Fruit fly (Drosophila melanogaster) whole organism, wandering third instar larva: ENCODE measurements around the gene Cpr64Ad.

Experiments
- CG9705 ChIP-seq: fragments of 200-800 bp; sonication (Bioruptor generic); optimal IDR thresholded peaks from 2 replicates; lab custom pipeline; 2018; ENCODE audit warnings: missing biosample characterization, mild to moderate bottlenecking, missing genetic modification characterization
- Dfd ChIP-seq: fragments of >200 bp; optimal IDR thresholded peaks from 2 replicates; lab custom pipeline; 2017; ENCODE audit warnings: missing biosample characterization, missing genetic modification characterization
- Dif ChIP-seq: fragments of 200-275, 200-300 bp; sonication (Bioruptor generic); optimal IDR thresholded peaks from 2 replicates; lab custom pipeline; 2018; ENCODE audit warnings: missing biosample characterization, missing genetic modification characterization; ENCODE audit not compliant: partially characterized antibody
- GATAd ChIP-seq: sonication (Bioruptor generic); optimal IDR thresholded peaks from 2 replicates; lab custom pipeline; 2016; ENCODE audit warnings: missing biosample characterization, missing genetic modification characterization
- HLH106 ChIP-seq: fragments of 200-800 bp; optimal IDR thresholded peaks from 3 replicates; lab custom pipeline; 2019; ENCODE audit warnings: missing biosample characterization, mild to moderate bottlenecking, missing genetic modification characterization, moderate library complexity
- Hnf4 ChIP-seq: fragments of 200-800 bp; sonication (Bioruptor generic); optimal IDR thresholded peaks from 2 replicates; lab custom pipeline; 2016; ENCODE audit warnings: missing biosample characterization, mild to moderate bottlenecking, missing genetic modification characterization
- Hr83 ChIP-seq: fragments of 200-300 bp; sonication (Bioruptor generic); optimal IDR thresholded peaks from 2 replicates; lab custom pipeline; 2016; ENCODE audit warnings: missing biosample characterization, mild to moderate bottlenecking, missing genetic modification characterization, moderate library complexity; ENCODE audit not compliant: poor library complexity, severe bottlenecking
- Jra ChIP-seq: sonication (Bioruptor generic); optimal IDR thresholded peaks from 2 replicates; lab custom pipeline; 2016; ENCODE audit warnings: missing biosample characterization, missing genetic modification characterization
- Mio ChIP-seq: sonication (Bioruptor generic); optimal IDR thresholded peaks from 2 replicates; lab custom pipeline; 2016; ENCODE audit warnings: missing biosample characterization, missing genetic modification characterization
- N ChIP-seq: fragments of >200 bp; optimal IDR thresholded peaks from 2 replicates; lab custom pipeline; 2018; ENCODE audit warnings: missing biosample characterization, missing external identifiers, missing genetic modification characterization
- OdsH ChIP-seq: fragments of 200-800 bp; sonication (Bioruptor generic); optimal IDR thresholded peaks from 2 replicates; lab custom pipeline; 2016; ENCODE audit warnings: missing biosample characterization, mild to moderate bottlenecking, missing genetic modification characterization
- Rel ChIP-seq, 2 experiments: fragments of 200-800 bp; sonication (Bioruptor generic) in 1 of 2; optimal IDR thresholded peaks; 2 replicates in 1 of 2; 3 replicates in 1 of 2; lab custom pipeline; 2016 to 2019; ENCODE audit warnings: mild to moderate bottlenecking in 2 of 2, missing biosample characterization in 2 of 2, missing genetic modification characterization in 2 of 2, moderate library complexity in 1 of 2
- Sp1 ChIP-seq: fragments of 200-800 bp; sonication (Bioruptor generic); optimal IDR thresholded peaks from 3 replicates; lab custom pipeline; 2019; ENCODE audit warnings: missing biosample characterization, mild to moderate bottlenecking, missing genetic modification characterization, moderate library complexity
- Vsx2 ChIP-seq: fragments of 200-300, 225-300 bp; sonication (Bioruptor generic); optimal IDR thresholded peaks from 2 replicates; lab custom pipeline; 2018; ENCODE audit warnings: missing biosample characterization, missing genetic modification characterization; ENCODE audit not compliant: partially characterized antibody
- br ChIP-seq: fragments of 200-800 bp; sonication (Bioruptor generic); optimal IDR thresholded peaks from 2 replicates; lab custom pipeline; 2016; ENCODE audit warnings: missing biosample characterization, missing genetic modification characterization
- dl ChIP-seq, 2 experiments: fragments of 175-275, 200-275 bp in 1 of 2; fragments of 200-275 bp in 1 of 2; sonication (Bioruptor generic); optimal IDR thresholded peaks; lab custom pipeline; 2018; ENCODE audit warnings: mild to moderate bottlenecking in 2 of 2, missing biosample characterization in 2 of 2, missing genetic modification characterization in 2 of 2, moderate library complexity in 2 of 2; ENCODE audit not compliant: partially characterized antibody in 2 of 2, insufficient read depth in 1 of 2
- dmrt93B ChIP-seq: fragments of 200-800 bp; sonication (Bioruptor generic); optimal IDR thresholded peaks from 2 replicates; lab custom pipeline; 2018; ENCODE audit warnings: missing biosample characterization, mild to moderate bottlenecking, missing genetic modification characterization
- dsf ChIP-seq: sonication (Bioruptor generic); optimal IDR thresholded peaks from 2 replicates; lab custom pipeline; 2016; ENCODE audit warnings: missing biosample characterization, missing genetic modification characterization, borderline replicate concordance
- ey ChIP-seq: fragments of 200-800 bp; sonication (Bioruptor generic); optimal IDR thresholded peaks from 2 replicates; lab custom pipeline; 2016; ENCODE audit warnings: missing biosample characterization, missing genetic modification characterization
- foxo ChIP-seq, 2 experiments: fragments of 200-800 bp; sonication (Bioruptor generic); optimal IDR thresholded peaks; 2 replicates in 1 of 2; 3 replicates in 1 of 2; lab custom pipeline; 2016 to 2017; ENCODE audit warnings: missing biosample characterization in 2 of 2, missing genetic modification characterization in 2 of 2
- fru ChIP-seq: fragments of 200-800 bp; sonication (Bioruptor generic); optimal IDR thresholded peaks from 3 replicates; lab custom pipeline; 2016; ENCODE audit warnings: missing biosample characterization, mild to moderate bottlenecking, missing genetic modification characterization
- h ChIP-seq: fragments of 200-800 bp; sonication (Bioruptor generic); optimal IDR thresholded peaks from 3 replicates; lab custom pipeline; 2016; ENCODE audit warnings: missing biosample characterization, mild to moderate bottlenecking, missing genetic modification characterization
- jim ChIP-seq: fragments of 175-275, 200-325 bp; sonication (Bioruptor generic); optimal IDR thresholded peaks from 2 replicates; lab custom pipeline; 2016; ENCODE audit warnings: missing biosample characterization, mild to moderate bottlenecking, missing genetic modification characterization
- lola ChIP-seq: fragments of >200 bp; optimal IDR thresholded peaks from 2 replicates; lab custom pipeline; 2017; ENCODE audit warnings: missing biosample characterization, missing genetic modification characterization
- pan ChIP-seq: fragments of >200 bp; optimal IDR thresholded peaks from 2 replicates; lab custom pipeline; 2017
- sage ChIP-seq: fragments of 200-800 bp; sonication (Bioruptor generic); optimal IDR thresholded peaks from 2 replicates; lab custom pipeline; 2016; ENCODE audit warnings: missing biosample characterization, mild to moderate bottlenecking, missing genetic modification characterization
- sv ChIP-seq: fragments of 200-800 bp; sonication (Bioruptor generic); optimal IDR thresholded peaks from 3 replicates; lab custom pipeline; 2016; ENCODE audit warnings: missing biosample characterization, missing genetic modification characterization
- tai ChIP-seq: sonication (Bioruptor generic); optimal IDR thresholded peaks from 2 replicates; lab custom pipeline; 2016; ENCODE audit warnings: missing biosample characterization, missing genetic modification characterization
- usp ChIP-seq: fragments of >200 bp; optimal IDR thresholded peaks from 2 replicates; lab custom pipeline; 2017; ENCODE audit warnings: missing biosample characterization, missing genetic modification characterization
- woc ChIP-seq: sonication (Bioruptor generic); optimal IDR thresholded peaks from 2 replicates; lab custom pipeline; 2016; ENCODE audit warnings: missing biosample characterization, mild to moderate bottlenecking, missing genetic modification characterization

Gene Cpr64Ad

dm6 chr3L:4231401-4232014, 16.3 kb downstream of the Cpr64Ad start:
- TF ChIP-seq usp (no peak), Rel (GFP tag; optimal IDR thresholded peaks at IDR 0.05; lab: Kevin White, UChicago) (no peak), Rel (tag; optimal IDR thresholded peaks at IDR 0.05; lab: Kevin White, UChicago) (peak; percentile 68)

- TF ChIP-seq Dfd, result no peak
- TF ChIP-seq dsf, result no peak
- TF ChIP-seq jim (GFP tag; lab: Kevin White, UChicago), result no peak
- peak; percentile 14 for TF ChIP-seq Jra (GFP tag; lab: Kevin White, UChicago)
These were observed 17.0 kb downstream of the Cpr64Ad start for dm6 chr3L:4232227-4232626.

dm6 chr3L:4232724-4233367, 17.7 kb downstream of the Cpr64Ad start:
- no peak for TF ChIP-seq Vsx2 (GFP tag; lab: Kevin White, UChicago)
- peak; percentile 15 for TF ChIP-seq ey (GFP tag; lab: Kevin White, UChicago)
- TF ChIP-seq Mio (GFP tag; lab: Kevin White, UChicago), result no peak
- TF ChIP-seq dsf, result no peak
- TF ChIP-seq dmrt93B (GFP tag; lab: Kevin White, UChicago), result no peak
- TF ChIP-seq Sp1, result no peak
- no peak for TF ChIP-seq foxo (GFP tag; optimal IDR thresholded peaks at IDR 0.05; lab: Kevin White, UChicago)
- no peak for TF ChIP-seq CG9705 (GFP tag; lab: Kevin White, UChicago)
- TF ChIP-seq tai (GFP tag; lab: Kevin White, UChicago), result no peak
- no peak for TF ChIP-seq GATAd (GFP tag; lab: Kevin White, UChicago)
- TF ChIP-seq jim (GFP tag; lab: Kevin White, UChicago), result no peak
- no peak for TF ChIP-seq br (GFP tag; lab: Kevin White, UChicago)
- no peak for TF ChIP-seq HLH106 (tag; lab: Kevin White, UChicago)
- peak; percentile 23 for TF ChIP-seq fru (GFP tag; lab: Kevin White, UChicago)
- no peak for TF ChIP-seq Jra (GFP tag; lab: Kevin White, UChicago)
- no peak for TF ChIP-seq Hr83 (GFP tag; lab: Kevin White, UChicago)
- TF ChIP-seq lola, result no peak
- TF ChIP-seq h (GFP tag; lab: Kevin White, UChicago), result peak; percentile 43
- TF ChIP-seq dl (GFP tag; optimal IDR thresholded peaks at IDR 0.05; lab: Kevin White, UChicago; ENCODE audit: insufficient read depth in 1 of 2, partially characterized antibody in 2 of 2), result no peak
- no peak for TF ChIP-seq sage

- TF ChIP-seq ey (GFP tag; lab: Kevin White, UChicago), result no peak
- peak in 1 of 2 experiments; percentile 21 for TF ChIP-seq dl (GFP tag; optimal IDR thresholded peaks at IDR 0.05; lab: Kevin White, UChicago; ENCODE audit: insufficient read depth in 1 of 2, partially characterized antibody in 2 of 2)
- no peak for TF ChIP-seq pan (lab: Kevin White, UChicago)
- TF ChIP-seq Vsx2 (GFP tag; lab: Kevin White, UChicago), result peak; percentile 11
- TF ChIP-seq Rel (GFP tag; optimal IDR thresholded peaks at IDR 0.05; lab: Kevin White, UChicago), result no peak
- peak; percentile 2 for TF ChIP-seq Rel (tag; optimal IDR thresholded peaks at IDR 0.05; lab: Kevin White, UChicago)
- no peak for TF ChIP-seq Dfd
- peak; percentile 38 for TF ChIP-seq Dif (GFP tag; lab: Kevin White, UChicago)
- TF ChIP-seq Sp1, result no peak
- peak; percentile 64 for TF ChIP-seq N (GFP tag; lab: Kevin White, UChicago)
- no peak for TF ChIP-seq dsf
These were observed 18.6 kb downstream of the Cpr64Ad start for dm6 chr3L:4233603-4234277.

dm6 chr3L:4236097-4236572, 21.0 kb downstream of the Cpr64Ad start, which contains the start of gene ImpL2:
Gene ImpL2 (minus strand): TSS chr3L:4236147.
- no peak for TF ChIP-seq Dfd
- TF ChIP-seq Hnf4 (GFP tag; lab: Kevin White, UChicago), result no peak
- TF ChIP-seq Vsx2 (GFP tag; lab: Kevin White, UChicago), result no peak
- no peak for TF ChIP-seq OdsH
- TF ChIP-seq usp, result no peak
- TF ChIP-seq GATAd (GFP tag; lab: Kevin White, UChicago), result no peak
- no peak for TF ChIP-seq woc (GFP tag; lab: Kevin White, UChicago)
- TF ChIP-seq br (GFP tag; lab: Kevin White, UChicago), result no peak
- TF ChIP-seq HLH106 (tag; lab: Kevin White, UChicago), result no peak
- no peak for TF ChIP-seq fru (GFP tag; lab: Kevin White, UChicago)
- TF ChIP-seq h (GFP tag; lab: Kevin White, UChicago), result no peak
- TF ChIP-seq ey (GFP tag; lab: Kevin White, UChicago), result no peak
- no peak for TF ChIP-seq pan (lab: Kevin White, UChicago)
- TF ChIP-seq sv (GFP tag; lab: Kevin White, UChicago), result no peak
- TF ChIP-seq sage, result no peak
- TF ChIP-seq Mio (GFP tag; lab: Kevin White, UChicago), result no peak
